Fruit fly (Drosophila melanogaster) whole organism, embryonic: ENCODE results near the gene Klp68D.
A peak's percentile ranks its signal among the peaks of the same experiment; 100 is the strongest.

Experiments used
- Atf-2 ChIP-seq: fragments of 200-800 bp; sonication (Bioruptor generic); optimal IDR thresholded peaks from 2 replicates; lab custom pipeline; 2016; ENCODE audit warnings: missing biosample characterization, missing genetic modification characterization
- BEAF-32 ChIP-seq: fragments of 200-800 bp; sonication (Bioruptor generic); optimal IDR thresholded peaks from 3 replicates; lab custom pipeline; 2017; ENCODE audit warnings: missing biosample characterization, missing genetic modification characterization, mild to moderate bottlenecking, moderate library complexity, missing genetic modification reagents
- CG10321 ChIP-seq: fragments of 200-800 bp; sonication (Bioruptor generic); IDR thresholded peaks from 2 replicates; pipeline ENCODE4 v1.3.6; 2022; ENCODE audit warnings: missing biosample characterization, missing genetic modification characterization
- CG12071 ChIP-seq: fragments of 200-800 bp; sonication (Bioruptor generic); optimal IDR thresholded peaks from 3 replicates; lab custom pipeline; 2018; ENCODE audit warnings: missing biosample characterization, mild to moderate bottlenecking, missing genetic modification characterization
- CG1233 ChIP-seq: fragments of 200-800 bp; sonication (Bioruptor generic); optimal IDR thresholded peaks from 4 replicates; lab custom pipeline; 2018; ENCODE audit warnings: missing biosample characterization, mild to moderate bottlenecking, missing genetic modification characterization
- CG1529 ChIP-seq: fragments of 200-800 bp; sonication (Bioruptor generic); optimal IDR thresholded peaks from 3 replicates; lab custom pipeline; 2018; ENCODE audit warnings: missing biosample characterization, missing genetic modification characterization
- CG15514 ChIP-seq: fragments of 200-800 bp; sonication (Bioruptor generic); optimal IDR thresholded peaks from 3 replicates; lab custom pipeline; 2017; ENCODE audit warnings: missing biosample characterization, missing genetic modification characterization, mild to moderate bottlenecking, moderate library complexity, missing genetic modification reagents
- CG1602 ChIP-seq: fragments of 200-800 bp; sonication (Bioruptor generic); optimal IDR thresholded peaks from 3 replicates; lab custom pipeline; 2016; ENCODE audit warnings: missing biosample characterization, missing genetic modification characterization
- CG1603 ChIP-seq: fragments of 200-800 bp; sonication (Bioruptor generic); optimal IDR thresholded peaks from 2 replicates; lab custom pipeline; 2019; ENCODE audit warnings: missing biosample characterization, mild to moderate bottlenecking, missing genetic modification characterization, moderate library complexity
- CG17568 ChIP-seq: fragments of 200-800 bp; sonication (Bioruptor generic); optimal IDR thresholded peaks from 2 replicates; lab custom pipeline; 2018; ENCODE audit warnings: missing biosample characterization, mild to moderate bottlenecking, missing genetic modification characterization, moderate library complexity
- CG18262 ChIP-seq: fragments of 200-800 bp; optimal IDR thresholded peaks from 3 replicates; lab custom pipeline; 2019; ENCODE audit warnings: missing biosample characterization, mild to moderate bottlenecking, missing genetic modification characterization, moderate library complexity
- CG2129 ChIP-seq: fragments of 200-800 bp; sonication (Bioruptor generic); IDR thresholded peaks from 2 replicates; pipeline ENCODE4 v1.3.6; 2022; ENCODE audit warnings: missing biosample characterization, missing genetic modification characterization; ENCODE audit not compliant: partially characterized antibody
- CG31224 ChIP-seq: fragments of 200-800 bp; sonication (Bioruptor generic); IDR thresholded peaks from 2 replicates; pipeline ENCODE4 v1.3.6; 2022; ENCODE audit warnings: missing biosample characterization, missing genetic modification characterization
- CG42726 ChIP-seq: fragments of 200-800 bp; sonication (Bioruptor generic); IDR thresholded peaks from 2 replicates; pipeline ENCODE4 v1.3.6; 2022; ENCODE audit warnings: missing biosample characterization, missing genetic modification characterization; ENCODE audit not compliant: partially characterized antibody
- CG6654 ChIP-seq: fragments of 200-800 bp; sonication (Bioruptor generic); optimal IDR thresholded peaks from 2 replicates; lab custom pipeline; 2017; ENCODE audit warnings: missing biosample characterization, mild to moderate bottlenecking, missing genetic modification characterization
- CG7372 ChIP-seq: fragments of 200-800 bp; sonication (Bioruptor generic); IDR thresholded peaks from 2 replicates; pipeline ENCODE4 v1.3.6; 2022; ENCODE audit warnings: missing biosample characterization, missing genetic modification characterization
- CG7928 ChIP-seq: fragments of 200-800 bp; sonication (Bioruptor generic); optimal IDR thresholded peaks from 2 replicates; lab custom pipeline; 2017; ENCODE audit warnings: missing biosample characterization, mild to moderate bottlenecking, missing genetic modification characterization
- CG8944 ChIP-seq: fragments of 200-800 bp; sonication (Bioruptor generic); optimal IDR thresholded peaks from 3 replicates; lab custom pipeline; 2016; ENCODE audit warnings: missing biosample characterization, missing genetic modification characterization
- CG9817 ChIP-seq: fragments of 200-800 bp; sonication (Bioruptor generic); optimal IDR thresholded peaks from 2 replicates; lab custom pipeline; 2018; ENCODE audit warnings: missing biosample characterization, mild to moderate bottlenecking, missing genetic modification characterization, moderate library complexity
- CHES-1-like ChIP-seq: fragments of 200-800 bp; sonication (Bioruptor generic); optimal IDR thresholded peaks from 2 replicates; lab custom pipeline; 2016; ENCODE audit warnings: missing biosample characterization, missing genetic modification characterization
- Chrac-16 ChIP-seq: fragments of 200-800 bp; sonication (Bioruptor generic); optimal IDR thresholded peaks from 3 replicates; lab custom pipeline; 2016; ENCODE audit warnings: missing biosample characterization, missing genetic modification characterization
- Fer3 ChIP-seq: fragments of 200-800 bp; sonication (Bioruptor generic); optimal IDR thresholded peaks from 2 replicates; lab custom pipeline; 2018; ENCODE audit warnings: missing biosample characterization, mild to moderate bottlenecking, missing genetic modification characterization, moderate library complexity
- Gug ChIP-seq: fragments of 200-800 bp; sonication (Bioruptor generic); IDR thresholded peaks from 4 replicates; pipeline ENCODE4 v1.3.6; 2022; ENCODE audit warnings: missing biosample characterization, missing genetic modification characterization
- HLH3B ChIP-seq: fragments of 200-800 bp; sonication (Bioruptor generic); IDR thresholded peaks from 2 replicates; pipeline ENCODE4 v1.3.6; 2022; ENCODE audit warnings: missing biosample characterization, missing genetic modification characterization
- Lim3 ChIP-seq: fragments of 200-800 bp; sonication (Bioruptor generic); IDR thresholded peaks from 2 replicates; pipeline ENCODE4 v1.3.6; 2022; ENCODE audit warnings: missing biosample characterization, missing genetic modification characterization
- Poxn ChIP-seq: fragments of 200-800 bp; sonication (Bioruptor generic); IDR thresholded peaks from 2 replicates; pipeline ENCODE4 v1.3.6; 2022; ENCODE audit warnings: missing biosample characterization, missing genetic modification characterization
- Rx ChIP-seq: fragments of 200-800 bp; sonication (Bioruptor generic); IDR thresholded peaks from 2 replicates; pipeline ENCODE4 v1.3.6; 2022; ENCODE audit warnings: missing biosample characterization, missing genetic modification characterization
- Scr ChIP-seq: fragments of 200-800 bp; sonication (Bioruptor generic); IDR thresholded peaks from 2 replicates; pipeline ENCODE4 v1.3.6; 2022; ENCODE audit warnings: missing biosample characterization, missing genetic modification characterization; ENCODE audit not compliant: partially characterized antibody
- Side ChIP-seq: fragments of 200-800 bp; sonication (Bioruptor generic); optimal IDR thresholded peaks from 2 replicates; lab custom pipeline; 2016; ENCODE audit warnings: missing biosample characterization, missing genetic modification characterization
- Sin3A ChIP-seq: fragments of >200 bp; optimal IDR thresholded peaks from 2 replicates; lab custom pipeline; 2018
- Tbp ChIP-seq: fragments of >200 bp; optimal IDR thresholded peaks from 2 replicates; lab custom pipeline; 2018; ENCODE audit warnings: missing biosample characterization, missing genetic modification characterization
- Trl ChIP-seq, 3 experiments: fragments of >200 bp in 2 of 3; fragments of 200-800 bp in 1 of 3; sonication (Bioruptor generic) in 1 of 3; optimal IDR thresholded peaks; 2 replicates in 1 of 3; 3 replicates in 2 of 3; lab custom pipeline; 2016 to 2017; ENCODE audit warnings: missing biosample characterization in 1 of 3, missing genetic modification characterization in 1 of 3
- Xbp1 ChIP-seq: fragments of 200-800 bp; sonication (Bioruptor generic); optimal IDR thresholded peaks from 3 replicates; lab custom pipeline; 2016; ENCODE audit warnings: missing biosample characterization, mild to moderate bottlenecking, missing genetic modification characterization
- bowl ChIP-seq: fragments of 200-800 bp; sonication (Bioruptor generic); IDR thresholded peaks from 2 replicates; pipeline ENCODE4 v1.3.6; 2022; ENCODE audit warnings: missing biosample characterization, missing genetic modification characterization
- cad ChIP-seq: fragments of >200 bp; optimal IDR thresholded peaks from 2 replicates; lab custom pipeline; 2017; ENCODE audit warnings: missing biosample characterization, missing genetic modification characterization
- chm ChIP-seq: fragments of 200-800 bp; sonication (Bioruptor generic); IDR thresholded peaks from 2 replicates; pipeline ENCODE4 v1.3.6; 2022; ENCODE audit warnings: missing biosample characterization, missing genetic modification characterization
- exex ChIP-seq: fragments of 200-800 bp; sonication (Bioruptor generic); optimal IDR thresholded peaks from 4 replicates; lab custom pipeline; 2018; ENCODE audit warnings: missing biosample characterization, mild to moderate bottlenecking, missing genetic modification characterization, moderate library complexity
- fru ChIP-seq: fragments of >200 bp; optimal IDR thresholded peaks from 2 replicates; lab custom pipeline; 2017
- ham ChIP-seq: fragments of 200-800 bp; sonication (Bioruptor generic); IDR thresholded peaks from 2 replicates; pipeline ENCODE4 v1.3.6; 2022; ENCODE audit warnings: missing biosample characterization, missing genetic modification characterization
- hb ChIP-seq: fragments of 200-800 bp; sonication (Bioruptor generic); IDR thresholded peaks from 3 replicates; pipeline ENCODE4 v1.3.6; 2022; ENCODE audit warnings: missing biosample characterization, missing genetic modification characterization; ENCODE audit not compliant: partially characterized antibody
- mld ChIP-seq: fragments of 200-800 bp; sonication (Bioruptor generic); IDR thresholded peaks from 3 replicates; pipeline ENCODE4 v1.3.6; 2022; ENCODE audit warnings: missing biosample characterization, missing genetic modification characterization; ENCODE audit not compliant: partially characterized antibody
- nerfin-1 ChIP-seq: fragments of 200-800 bp; sonication (Bioruptor generic); optimal IDR thresholded peaks from 3 replicates; lab custom pipeline; 2019; ENCODE audit warnings: missing biosample characterization, mild to moderate bottlenecking, missing genetic modification characterization, moderate library complexity
- org-1 ChIP-seq: fragments of 200-800 bp; sonication (Bioruptor generic); optimal IDR thresholded peaks from 2 replicates; lab custom pipeline; 2017; ENCODE audit warnings: missing biosample characterization, missing genetic modification characterization
- pan ChIP-seq, 4 experiments: fragments of >200 bp in 3 of 4; fragments of 200-800 bp in 1 of 4; sonication (Bioruptor generic) in 1 of 4; optimal IDR thresholded peaks in 3 of 4; IDR thresholded peaks in 1 of 4; 2 replicates each; pipeline versions ENCODE4 v1.3.6 to Lab custom; 2017 to 2022; ENCODE audit warnings: missing biosample characterization in 2 of 4, missing genetic modification characterization in 2 of 4, mixed read lengths in 1 of 4
- pb ChIP-seq: fragments of 200-800 bp; sonication (Bioruptor generic); optimal IDR thresholded peaks from 3 replicates; lab custom pipeline; 2016; ENCODE audit warnings: missing biosample characterization, missing genetic modification characterization
- peb ChIP-seq: fragments of 200-800 bp; sonication (Bioruptor generic); IDR thresholded peaks from 2 replicates; pipeline ENCODE4 v1.3.6; 2022; ENCODE audit warnings: missing biosample characterization, missing genetic modification characterization
- pfk ChIP-seq: fragments of 200-800 bp; sonication (Bioruptor generic); optimal IDR thresholded peaks from 2 replicates; lab custom pipeline; 2018; ENCODE audit warnings: missing biosample characterization, mild to moderate bottlenecking, missing genetic modification characterization, moderate library complexity
- row ChIP-seq: fragments of 200-800 bp; sonication (Bioruptor generic); IDR thresholded peaks from 3 replicates; pipeline ENCODE4 v1.3.6; 2022; ENCODE audit warnings: missing biosample characterization, missing genetic modification characterization
- sc ChIP-seq, 3 experiments: fragments of >200 bp in 2 of 3; fragments of 200-800 bp in 1 of 3; sonication (Bioruptor generic) in 1 of 3; optimal IDR thresholded peaks; 2 replicates in 2 of 3; 3 replicates in 1 of 3; lab custom pipeline; 2017; ENCODE audit warnings: mild to moderate bottlenecking in 1 of 3, missing biosample characterization in 1 of 3, missing genetic modification characterization in 1 of 3, missing genetic modification reagents in 1 of 3
- tap ChIP-seq: fragments of 200-800 bp; optimal IDR thresholded peaks from 3 replicates; lab custom pipeline; 2019; ENCODE audit warnings: missing biosample characterization, mild to moderate bottlenecking, missing genetic modification characterization, moderate library complexity
- vnd ChIP-seq: fragments of 200-800 bp; sonication (Bioruptor generic); IDR thresholded peaks from 3 replicates; pipeline ENCODE4 v1.3.6; 2022; ENCODE audit warnings: missing biosample characterization, missing genetic modification characterization; ENCODE audit not compliant: partially characterized antibody

The Klp68D gene

dm6 chr3L:11833296-11833717 lies 37.9 kb downstream of the Klp68D start, which contains the start of gene CycA (continued):
- TF ChIP-seq pan (optimal IDR thresholded peaks at IDR 0.05; lab: Kevin White, UChicago) = no peak
- TF ChIP-seq pan (GFP tag; optimal IDR thresholded peaks at IDR 0.05 in 1 of 2, IDR thresholded peaks at IDR 0.05 in 1 of 2) = no peak
- no peak for TF ChIP-seq ham
- TF ChIP-seq CG17568 (GFP tag; lab: Kevin White, UChicago) = peak; percentile 33
- TF ChIP-seq CG1602 (GFP tag; lab: Kevin White, UChicago) = no peak
- TF ChIP-seq CG8944 (GFP tag; lab: Kevin White, UChicago) = no peak
- TF ChIP-seq CG10321 (GFP tag; lab: Robert Waterston, UW) = no peak
- no peak for TF ChIP-seq fru (lab: Kevin White, UChicago)
- TF ChIP-seq CG9817 (tag; lab: Kevin White, UChicago) = no peak
- TF ChIP-seq CHES-1-like = no peak
- TF ChIP-seq Scr (GFP tag; lab: Robert Waterston, UW) = peak; percentile 84
- TF ChIP-seq nerfin-1 (tag; lab: Kevin White, UChicago) = no peak
- no peak for TF ChIP-seq cad (GFP tag; lab: Kevin White, UChicago)
- TF ChIP-seq vnd = peak; percentile 74; the same call in 2 of the 3 replicates
- no peak for TF ChIP-seq CG12071 (GFP tag; lab: Kevin White, UChicago)
- TF ChIP-seq CG15514 (GFP tag; lab: Kevin White, UChicago) = peak; percentile 66
- TF ChIP-seq pb (GFP tag; lab: Kevin White, UChicago) = no peak
- peak; percentile 25 for TF ChIP-seq Side (GFP tag; lab: Kevin White, UChicago)
- TF ChIP-seq Gug (GFP tag; lab: Robert Waterston, UW) = no peak
- TF ChIP-seq bowl (GFP tag; lab: Robert Waterston, UW) = no peak
- no peak for TF ChIP-seq pfk (GFP tag; lab: Kevin White, UChicago)
- TF ChIP-seq org-1 (GFP tag; lab: Kevin White, UChicago) = no peak
- no peak for TF ChIP-seq Poxn (GFP tag; lab: Robert Waterston, UW)
- peak; percentile 59 for TF ChIP-seq CG1603 (tag; lab: Kevin White, UChicago)
- no peak for TF ChIP-seq peb
- TF ChIP-seq mld = peak; percentile 65
- TF ChIP-seq tap (tag; lab: Kevin White, UChicago) = no peak
- TF ChIP-seq CG7372 (GFP tag; lab: Robert Waterston, UW) = no peak
- TF ChIP-seq CG1233 (GFP tag; lab: Kevin White, UChicago) = no peak
- no peak for TF ChIP-seq CG31224 (GFP tag; lab: Robert Waterston, UW)
- TF ChIP-seq CG18262 (tag; lab: Kevin White, UChicago) = peak; percentile 2
- peak; percentile 15 for TF ChIP-seq Xbp1 (GFP tag; lab: Kevin White, UChicago)
- no peak for TF ChIP-seq exex (tag; lab: Kevin White, UChicago)
- peak; percentile 50 for TF ChIP-seq CG2129 (GFP tag; lab: Robert Waterston, UW)
- peak; percentile 56 for TF ChIP-seq Sin3A (lab: Kevin White, UChicago)
- TF ChIP-seq Atf-2 (GFP tag; lab: Kevin White, UChicago) = no peak
- TF ChIP-seq Lim3 = no peak
- TF ChIP-seq Chrac-16 = no peak

dm6 chr3L:11836575-11837077 lies 41.2 kb downstream of the Klp68D start, which contains the start of gene CG43064:
Gene CG43064 (minus strand): TSS chr3L:11836721.
- no peak for TF ChIP-seq Tbp (GFP tag; lab: Kevin White, UChicago)
- TF ChIP-seq CG1529 (GFP tag; lab: Kevin White, UChicago) = no peak
- no peak for TF ChIP-seq Fer3 (tag; lab: Kevin White, UChicago)
- TF ChIP-seq sc (optimal IDR thresholded peaks at IDR 0.05; lab: Kevin White, UChicago) = no peak
- no peak for TF ChIP-seq sc (GFP tag; optimal IDR thresholded peaks at IDR 0.05; lab: Kevin White, UChicago)
- TF ChIP-seq row (GFP tag; lab: Robert Waterston, UW) = 0 out of 3 replicates have a peak, but pooled peaks have one; percentile 31
- no peak for TF ChIP-seq hb
- TF ChIP-seq CG6654 (GFP tag; lab: Kevin White, UChicago) = peak; percentile 87
- peak; percentile 7 for TF ChIP-seq BEAF-32 (GFP tag; lab: Kevin White, UChicago)
- TF ChIP-seq exex (tag; lab: Kevin White, UChicago) = peak; percentile 18
- TF ChIP-seq chm (GFP tag; lab: Robert Waterston, UW) = no peak
- TF ChIP-seq CG42726 (GFP tag; lab: Robert Waterston, UW) = no peak
- TF ChIP-seq Trl (optimal IDR thresholded peaks at IDR 0.05; lab: Kevin White, UChicago) = no peak
- TF ChIP-seq Trl (GFP tag; optimal IDR thresholded peaks at IDR 0.05; lab: Kevin White, UChicago) = no peak
- peak; percentile 62 for TF ChIP-seq CG7928 (GFP tag; lab: Kevin White, UChicago)
- no peak for TF ChIP-seq HLH3B (GFP tag; lab: Robert Waterston, UW)
- TF ChIP-seq Rx (GFP tag; lab: Robert Waterston, UW) = no peak
